In the genomic region with DNA sequence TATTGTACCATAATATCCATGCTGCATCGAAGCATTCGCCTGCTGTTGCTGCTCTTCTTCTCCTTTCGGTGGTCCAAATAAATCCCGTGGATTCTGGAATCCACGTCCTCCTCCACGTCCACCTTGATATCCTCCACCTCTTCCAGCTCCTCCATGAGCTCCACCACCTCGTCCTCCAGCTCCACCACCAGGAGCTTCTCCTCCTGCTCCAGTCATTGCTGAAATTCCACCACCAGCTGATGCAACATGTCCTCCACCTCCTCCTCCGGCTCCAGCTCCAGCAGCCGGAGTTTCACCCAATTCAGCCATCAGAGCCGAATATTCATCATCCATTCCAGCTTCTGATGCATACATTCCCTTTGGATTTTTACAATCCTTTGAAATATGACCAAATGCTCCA, we compare ENCODE assay signal across 3 worm cellular contexts.
TF ChIP-seq lines count a peak whose summit lies in the region.

No protein-coding gene starts in this region.

TF ChIP-seq in whole organism, L4 larva, 104 proteins besides CTCF, POLR2A, EP300 and RAD21:
- TF ChIP-seq aha-1 (tag; lab: Kevin White, UChicago) = peak; percentile 35
- TF ChIP-seq snpc-1.2 (GFP tag; IDR thresholded peaks at IDR 0.05; lab: Robert Waterston, UW) = no peak
- TF ChIP-seq set-16 (GFP tag; IDR thresholded peaks at IDR 0.05; lab: Robert Waterston, UW) = peak; percentile 88
- no peak for TF ChIP-seq F49E8.2 (tag; optimal IDR thresholded peaks at IDR 0.05; lab: Kevin White, UChicago; ENCODE audit: borderline replicate concordance)

TF ChIP-seq in whole organism, early embryonic, 17 proteins besides CTCF, POLR2A, EP300 and RAD21:
- TF ChIP-seq aly-1 (tag; optimal IDR thresholded peaks at IDR 0.05; lab: Kevin White, UChicago) = peak; percentile 57
- no peak for TF ChIP-seq flt-1 (GFP tag; IDR thresholded peaks at IDR 0.05; lab: Robert Waterston, UW)
- no peak for TF ChIP-seq B0310.2 (tag; optimal IDR thresholded peaks at IDR 0.05; lab: Kevin White, UChicago)
- TF ChIP-seq ets-7 (tag; optimal IDR thresholded peaks at IDR 0.05; lab: Kevin White, UChicago) = no peak
- no peak for TF ChIP-seq tbx-11 (GFP tag; IDR thresholded peaks at IDR 0.05; lab: Robert Waterston, UW)
- TF ChIP-seq tbx-37 (GFP tag; conservative IDR thresholded peaks at IDR 0.05; lab: Robert Waterston, UW) = no peak
- no peak for TF ChIP-seq sea-1 (GFP tag; conservative IDR thresholded peaks at IDR 0.05; lab: Robert Waterston, UW)
- TF ChIP-seq tra-4 (tag; optimal IDR thresholded peaks at IDR 0.05; lab: Kevin White, UChicago) = no peak

TF ChIP-seq in whole organism, young adult, 124 proteins besides CTCF, POLR2A, EP300 and RAD21:
- peak; percentile 39 for TF ChIP-seq repo-1 (tag; optimal IDR thresholded peaks at IDR 0.05; lab: Kevin White, UChicago)
- TF ChIP-seq aptf-3 (GFP tag; IDR thresholded peaks at IDR 0.05; lab: Robert Waterston, UW) = no peak
- peak; percentile 81 for TF ChIP-seq zfh-2 (GFP tag; conservative IDR thresholded peaks at IDR 0.05; lab: Robert Waterston, UW)
- TF ChIP-seq rpc-1 (optimal IDR thresholded peaks at IDR 0.05; lab: Kevin White, UChicago) = no peak
- no peak for TF ChIP-seq rpc-1 (tag; optimal IDR thresholded peaks at IDR 0.05; lab: Kevin White, UChicago)
- TF ChIP-seq egrh-3 (GFP tag; IDR thresholded peaks at IDR 0.05; lab: Robert Waterston, UW) = peak; percentile 70; the same call in 1 of the 2 replicates
- TF ChIP-seq him-1 (tag; optimal IDR thresholded peaks at IDR 0.05; lab: Kevin White, UChicago) = no peak
- TF ChIP-seq hlh-12 (tag; optimal IDR thresholded peaks at IDR 0.05; lab: Kevin White, UChicago) = no peak
- no peak for TF ChIP-seq ztf-22 (GFP tag; optimal IDR thresholded peaks at IDR 0.05; lab: Kevin White, UChicago)
- 0 out of 2 replicates have a peak, but pooled peaks have one; percentile 22 for TF ChIP-seq cebp-2 (GFP tag; IDR thresholded peaks at IDR 0.05; lab: Robert Waterston, UW)
- TF ChIP-seq mxl-1 (tag; optimal IDR thresholded peaks at IDR 0.05; lab: Kevin White, UChicago) = no peak
- TF ChIP-seq F57A8.1 (GFP tag; optimal IDR thresholded peaks at IDR 0.05; lab: Kevin White, UChicago) = no peak
